Fruit fly (Drosophila melanogaster): ENCODE measurements around the gene nanos.

dm6 chr3R:19174512-19174911, 17.5 kb downstream of the nanos start:
- TF ChIP-seq sv (GFP tag; optimal IDR thresholded peaks at IDR 0.05) (no peak), Myc (optimal IDR thresholded peaks at IDR 0.05) (no peak), foxo (GFP tag; optimal IDR thresholded peaks at IDR 0.05) (no peak), woc (GFP tag; optimal IDR thresholded peaks at IDR 0.05) (no peak), Hr83 (GFP tag; optimal IDR thresholded peaks at IDR 0.05; ENCODE audit: poor library complexity, severe bottlenecking) (no peak), brk (GFP tag; optimal IDR thresholded peaks at IDR 0.05) (no peak), pan (optimal IDR thresholded peaks at IDR 0.05) (no peak), psq (GFP tag; optimal IDR thresholded peaks at IDR 0.05) (no peak), Mio (GFP tag; optimal IDR thresholded peaks at IDR 0.05) (no peak), ey (GFP tag; optimal IDR thresholded peaks at IDR 0.05) (no peak)
